Worm (Caenorhabditis elegans): ENCODE results near the gene twk-8.
A peak's percentile ranks its signal among the peaks of the same experiment; 100 is the strongest.

The twk-8 gene

ce11 chrIV:9104071-9105016 is 22.2 kb downstream of the twk-8 start, which contains the start of the genes C01F6.14 and fem-3:
Gene C01F6.14, minus strand, starts transcription at chrIV:9104121.
Gene fem-3, plus strand, starts transcription at chrIV:9104966.
- TF ChIP-seq aly-1 (tag; optimal IDR thresholded peaks at IDR 0.05) (no peak), scrt-1 (GFP tag; IDR thresholded peaks at IDR 0.05) (no peak), sea-1 (GFP tag; conservative IDR thresholded peaks at IDR 0.05) (no peak), tbx-11 (GFP tag; IDR thresholded peaks at IDR 0.05) (no peak), F13C5.2 (tag; optimal IDR thresholded peaks at IDR 0.05) (no peak), hmg-4 (GFP tag; optimal IDR thresholded peaks at IDR 0.05) (no peak), ceh-36 (tag; optimal IDR thresholded peaks at IDR 0.05) (no peak)

DNA sequence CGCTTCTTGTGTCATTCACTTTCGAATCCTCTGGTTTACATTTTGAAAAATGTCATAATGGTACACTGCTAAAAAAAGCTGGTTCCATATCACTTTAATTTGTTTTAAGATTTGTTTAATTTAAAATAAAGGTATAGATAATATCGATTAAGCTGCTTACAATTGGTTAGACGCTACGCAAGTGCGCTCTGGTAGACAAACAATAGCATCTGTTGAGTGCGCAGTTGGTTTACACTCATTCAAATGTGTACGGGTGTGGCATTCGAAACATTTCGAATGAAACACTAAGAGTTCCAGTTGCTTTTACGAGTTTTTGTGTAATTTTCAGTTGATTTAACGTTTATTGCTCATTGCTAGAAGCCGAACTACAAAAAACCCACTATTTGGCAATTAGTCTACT is 25.3 kb downstream of the twk-8 start:
- TF ChIP-seq tra-4 (tag; optimal IDR thresholded peaks at IDR 0.05) (no peak), F13C5.2 (tag; optimal IDR thresholded peaks at IDR 0.05) (peak; percentile 36)

DNA sequence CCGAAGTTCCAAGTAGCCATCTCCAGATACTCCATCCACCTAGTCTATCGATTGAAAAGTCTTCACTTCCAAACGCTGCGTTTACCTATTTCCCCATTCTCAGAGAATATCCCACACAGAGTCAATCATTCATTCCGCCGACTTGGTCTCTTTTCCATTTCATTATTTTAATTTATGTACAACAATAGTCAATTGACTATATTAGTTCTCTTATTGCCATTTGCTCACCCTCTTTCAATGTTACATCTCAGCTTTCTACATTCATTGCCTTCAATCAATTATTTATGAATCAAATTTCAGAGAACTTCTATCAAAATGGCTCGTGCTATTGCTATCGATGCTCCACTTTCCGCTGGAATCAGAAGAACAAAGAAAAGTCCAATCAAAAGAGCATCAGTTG is 26.5 kb downstream of the twk-8 start, which contains the start of gene aly-1:
TSS of gene aly-1 (plus strand) at position 301 of the 400 bp plus-strand sequence.
- TF ChIP-seq ets-7 (tag; optimal IDR thresholded peaks at IDR 0.05) (no peak), scrt-1 (GFP tag; IDR thresholded peaks at IDR 0.05) (no peak), hnd-1 (tag; optimal IDR thresholded peaks at IDR 0.05) (no peak), sea-1 (GFP tag; conservative IDR thresholded peaks at IDR 0.05) (no peak), tbx-11 (GFP tag; IDR thresholded peaks at IDR 0.05) (no peak), F13C5.2 (tag; optimal IDR thresholded peaks at IDR 0.05) (no peak), aly-1 (tag; optimal IDR thresholded peaks at IDR 0.05) (no peak), hmbx-1 (tag; optimal IDR thresholded peaks at IDR 0.05) (no peak)

ce11 chrIV:9112019-9112418 is 29.9 kb downstream of the twk-8 start:
- TF ChIP-seq hmbx-1 (tag; optimal IDR thresholded peaks at IDR 0.05) (no peak), hmg-4 (GFP tag; optimal IDR thresholded peaks at IDR 0.05) (no peak), tra-4 (tag; optimal IDR thresholded peaks at IDR 0.05) (no peak), ama-1 (optimal IDR thresholded peaks at IDR 0.05) (no peak), pes-1 (GFP tag; IDR thresholded peaks at IDR 0.05) (no peak), flt-1 (GFP tag; IDR thresholded peaks at IDR 0.05) (no peak), sea-1 (GFP tag; conservative IDR thresholded peaks at IDR 0.05) (no peak), tbx-11 (GFP tag; IDR thresholded peaks at IDR 0.05) (no peak), F13C5.2 (tag; optimal IDR thresholded peaks at IDR 0.05) (no peak), ets-7 (tag; optimal IDR thresholded peaks at IDR 0.05) (no peak)

- TF ChIP-seq tbx-37 (GFP tag; conservative IDR thresholded peaks at IDR 0.05) (no peak), hnd-1 (tag; optimal IDR thresholded peaks at IDR 0.05) (no peak), B0310.2 (tag; optimal IDR thresholded peaks at IDR 0.05) (no peak), hmg-4 (GFP tag; optimal IDR thresholded peaks at IDR 0.05) (no peak), scrt-1 (GFP tag; IDR thresholded peaks at IDR 0.05) (no peak)
These were observed 31.9 kb downstream of the twk-8 start for ce11 chrIV:9114078-9114477.

- no peak for TF ChIP-seq pes-1 (GFP tag; IDR thresholded peaks at IDR 0.05)
- TF ChIP-seq tbx-11 (GFP tag; IDR thresholded peaks at IDR 0.05): no peak
These were observed 34.3 kb downstream of the twk-8 start for ce11 chrIV:9116452-9116851.

DNA sequence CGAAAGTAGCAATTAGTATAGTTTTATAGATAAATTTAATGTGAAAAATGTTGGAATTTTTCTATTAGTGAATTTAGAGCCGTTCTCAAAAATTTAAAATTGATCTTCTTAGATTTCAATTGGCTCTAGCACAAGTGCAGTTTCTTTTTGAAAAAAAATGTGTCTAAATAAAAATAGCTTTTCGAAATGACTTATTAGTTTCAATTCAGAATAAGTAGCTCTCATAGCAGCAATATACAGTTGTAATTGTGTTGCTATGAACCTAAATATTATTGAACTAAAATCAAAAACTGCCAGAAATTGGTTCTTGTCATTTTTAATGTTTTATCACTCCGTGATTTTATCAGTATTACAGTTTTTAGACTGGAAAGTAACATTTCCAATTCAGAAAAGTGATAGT is 35.5 kb downstream of the twk-8 start:
- no peak for TF ChIP-seq aly-1 (tag; optimal IDR thresholded peaks at IDR 0.05)
- no peak for TF ChIP-seq tbx-11 (GFP tag; IDR thresholded peaks at IDR 0.05)
- TF ChIP-seq B0310.2 (tag; optimal IDR thresholded peaks at IDR 0.05): no peak
- no peak for TF ChIP-seq pes-1 (GFP tag; IDR thresholded peaks at IDR 0.05)
- no peak for TF ChIP-seq ama-1 (optimal IDR thresholded peaks at IDR 0.05)
- no peak for TF ChIP-seq ets-7 (tag; optimal IDR thresholded peaks at IDR 0.05)
- TF ChIP-seq tbx-37 (GFP tag; conservative IDR thresholded peaks at IDR 0.05): no peak
- TF ChIP-seq hmbx-1 (tag; optimal IDR thresholded peaks at IDR 0.05): no peak
- no peak for TF ChIP-seq F13C5.2 (tag; optimal IDR thresholded peaks at IDR 0.05)

DNA sequence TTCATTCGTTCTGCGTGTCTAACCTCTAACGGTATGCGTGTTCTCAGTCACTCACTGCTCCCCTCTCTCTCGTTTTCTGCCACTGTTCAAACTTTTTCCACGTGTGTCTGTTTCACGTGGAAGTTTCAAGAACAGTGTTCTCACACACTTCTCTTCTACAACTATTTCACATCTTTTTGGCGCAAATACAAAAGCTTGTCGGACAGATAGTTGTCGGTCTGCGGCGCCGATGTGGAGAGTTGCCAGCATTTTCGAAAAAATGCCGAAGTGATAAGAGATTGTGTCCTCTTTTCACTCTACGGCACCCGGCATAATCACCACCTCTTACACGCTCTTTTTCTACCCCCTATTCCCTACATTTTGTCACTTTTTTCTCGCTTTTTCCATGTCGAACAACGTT is 36.2 kb downstream of the twk-8 start:
- TF ChIP-seq scrt-1 (GFP tag; IDR thresholded peaks at IDR 0.05) (no peak), ceh-13 (GFP tag; optimal IDR thresholded peaks at IDR 0.05) (no peak), flt-1 (GFP tag; IDR thresholded peaks at IDR 0.05) (no peak), B0310.2 (tag; optimal IDR thresholded peaks at IDR 0.05) (no peak), ets-7 (tag; optimal IDR thresholded peaks at IDR 0.05) (no peak), ama-1 (optimal IDR thresholded peaks at IDR 0.05) (no peak), pes-1 (GFP tag; IDR thresholded peaks at IDR 0.05) (no peak), F13C5.2 (tag; optimal IDR thresholded peaks at IDR 0.05) (no peak), aly-1 (tag; optimal IDR thresholded peaks at IDR 0.05) (no peak), hmbx-1 (tag; optimal IDR thresholded peaks at IDR 0.05) (no peak), ceh-36 (tag; optimal IDR thresholded peaks at IDR 0.05) (no peak), hnd-1 (tag; optimal IDR thresholded peaks at IDR 0.05) (no peak), tbx-11 (GFP tag; IDR thresholded peaks at IDR 0.05) (no peak), hmg-4 (GFP tag; optimal IDR thresholded peaks at IDR 0.05) (no peak)

DNA sequence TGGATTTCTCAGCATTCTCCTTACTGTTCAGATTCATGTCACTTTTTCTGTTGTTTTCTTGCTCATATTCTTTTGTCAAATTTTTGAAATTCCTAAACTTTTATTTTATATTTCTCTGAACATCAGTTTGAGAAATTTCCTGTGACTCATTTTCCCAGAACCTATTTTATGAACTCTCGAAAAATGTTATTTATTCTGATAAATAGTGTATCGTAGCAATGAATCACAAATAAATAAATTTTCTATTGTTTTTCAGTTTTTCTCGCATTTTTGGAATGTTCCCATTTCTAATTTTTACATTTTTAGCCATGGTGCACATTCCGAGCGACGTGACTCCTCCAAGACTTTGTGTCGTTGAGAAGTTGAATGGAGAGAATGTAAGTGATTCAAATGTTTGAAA is 36.6 kb downstream of the twk-8 start, which contains the start of gene nrfl-1:
TSS of gene nrfl-1 (plus strand) at position 301 of the 400 bp plus-strand sequence.
- TF ChIP-seq sea-1 (GFP tag; conservative IDR thresholded peaks at IDR 0.05): no peak
- TF ChIP-seq aly-1 (tag; optimal IDR thresholded peaks at IDR 0.05): no peak
- no peak for TF ChIP-seq hmg-4 (GFP tag; optimal IDR thresholded peaks at IDR 0.05)
- no peak for TF ChIP-seq B0310.2 (tag; optimal IDR thresholded peaks at IDR 0.05)
- no peak for TF ChIP-seq scrt-1 (GFP tag; IDR thresholded peaks at IDR 0.05)
- TF ChIP-seq ceh-13 (GFP tag; optimal IDR thresholded peaks at IDR 0.05): no peak
- no peak for TF ChIP-seq tbx-11 (GFP tag; IDR thresholded peaks at IDR 0.05)
- TF ChIP-seq ama-1 (optimal IDR thresholded peaks at IDR 0.05): no peak
- no peak for TF ChIP-seq hnd-1 (tag; optimal IDR thresholded peaks at IDR 0.05)
- no peak for TF ChIP-seq F13C5.2 (tag; optimal IDR thresholded peaks at IDR 0.05)
- TF ChIP-seq ets-7 (tag; optimal IDR thresholded peaks at IDR 0.05): no peak
- no peak for TF ChIP-seq pes-1 (GFP tag; IDR thresholded peaks at IDR 0.05)
- TF ChIP-seq hmbx-1 (tag; optimal IDR thresholded peaks at IDR 0.05): no peak
- TF ChIP-seq ceh-36 (tag; optimal IDR thresholded peaks at IDR 0.05): no peak
- TF ChIP-seq tbx-37 (GFP tag; conservative IDR thresholded peaks at IDR 0.05): no peak
- no peak for TF ChIP-seq flt-1 (GFP tag; IDR thresholded peaks at IDR 0.05)
- TF ChIP-seq tra-4 (tag; optimal IDR thresholded peaks at IDR 0.05): no peak

Data from whole organism, early embryonic.